Fruit fly (Drosophila melanogaster): ENCODE results near the gene CG5167.

CG5167 gene

dm6 chr3R:12433764-12434163 lies 27.4 kb downstream of the CG5167 start, which contains the start of the genes Aos1 and Srlp (continued):
- no peak for TF ChIP-seq Smox (GFP tag; optimal IDR thresholded peaks at IDR 0.05)
- TF ChIP-seq CG4318 (GFP tag; optimal IDR thresholded peaks at IDR 0.05) = no peak

- TF ChIP-seq CG3919 (GFP tag; optimal IDR thresholded peaks at IDR 0.05) (no peak), lz (GFP tag; optimal IDR thresholded peaks at IDR 0.05) (no peak), CG8319 (GFP tag; optimal IDR thresholded peaks at IDR 0.05) (no peak), CG11902 (GFP tag; optimal IDR thresholded peaks at IDR 0.05) (no peak), Eip75B (GFP tag; optimal IDR thresholded peaks at IDR 0.05) (no peak), CG8632 (GFP tag; optimal IDR thresholded peaks at IDR 0.05) (no peak), CG3032 (tag; optimal IDR thresholded peaks at IDR 0.05) (no peak), vri (GFP tag; optimal IDR thresholded peaks at IDR 0.05) (no peak), Hr38 (GFP tag; optimal IDR thresholded peaks at IDR 0.05) (no peak), net (GFP tag; optimal IDR thresholded peaks at IDR 0.05) (no peak), CG6808 (GFP tag; optimal IDR thresholded peaks at IDR 0.05) (no peak), fkh (GFP tag; optimal IDR thresholded peaks at IDR 0.05) (no peak), fd59A (GFP tag; optimal IDR thresholded peaks at IDR 0.05) (no peak), CG6163 (GFP tag; IDR thresholded peaks at IDR 0.05) (no peak), Ets96B (tag; optimal IDR thresholded peaks at IDR 0.05) (no peak), esn (GFP tag; optimal IDR thresholded peaks at IDR 0.05) (no peak)
These were observed 29.6 kb downstream of the CG5167 start, which contains the start of gene Desat2 for dm6 chr3R:12435948-12436347. Desat2 (plus strand) TSS chr3R:12436248.

dm6 chr3R:12439039-12439400 lies 32.7 kb downstream of the CG5167 start, which contains the start of the genes CG17207 and CG46427:
CG17207 (minus strand) TSS chr3R:12439139.
CG46427 (minus strand) TSS chr3R:12439139.
- TF ChIP-seq svp (GFP tag) (no peak), CG8119 (GFP tag; IDR thresholded peaks at IDR 0.05) (no peak), CG6163 (GFP tag; IDR thresholded peaks at IDR 0.05) (no peak), pdm3 (GFP tag; optimal IDR thresholded peaks at IDR 0.05) (no peak), CG11902 (GFP tag; optimal IDR thresholded peaks at IDR 0.05) (no peak), Sox14 (GFP tag; optimal IDR thresholded peaks at IDR 0.05) (no peak), Eip78C (GFP tag) (no peak), Ets96B (tag; optimal IDR thresholded peaks at IDR 0.05) (no peak), dac (GFP tag; optimal IDR thresholded peaks at IDR 0.05) (no peak), CG11762 (GFP tag; optimal IDR thresholded peaks at IDR 0.05; ENCODE audit: insufficient read depth) (no peak), CG6854 (GFP tag; optimal IDR thresholded peaks at IDR 0.05) (no peak), Smox (GFP tag; optimal IDR thresholded peaks at IDR 0.05) (no peak), CG9139 (GFP tag; optimal IDR thresholded peaks at IDR 0.05) (no peak), CG16779 (tag; optimal IDR thresholded peaks at IDR 0.05) (no peak), OdsH (GFP tag; optimal IDR thresholded peaks at IDR 0.05) (no peak), fd59A (GFP tag; optimal IDR thresholded peaks at IDR 0.05) (no peak), lz (GFP tag; optimal IDR thresholded peaks at IDR 0.05) (no peak)

dm6 chr3R:12439401-12440143 lies 33.2 kb downstream of the CG5167 start, which contains the start of gene Desat1:
Desat1 (plus strand) TSS chr3R:12439600.
- no peak for TF ChIP-seq CG11294 (GFP tag; IDR thresholded peaks at IDR 0.05)
- TF ChIP-seq CG15336 (GFP tag; IDR thresholded peaks at IDR 0.05) = no peak
- TF ChIP-seq esn (GFP tag; optimal IDR thresholded peaks at IDR 0.05) = peak; percentile 43
- peak; percentile 66 for TF ChIP-seq Eip78C (GFP tag)
- TF ChIP-seq OdsH (GFP tag; optimal IDR thresholded peaks at IDR 0.05) = no peak
- TF ChIP-seq Ets96B (tag; optimal IDR thresholded peaks at IDR 0.05) = no peak
- no peak for TF ChIP-seq CG16779 (tag; optimal IDR thresholded peaks at IDR 0.05)
- no peak for TF ChIP-seq Blimp-1 (GFP tag; optimal IDR thresholded peaks at IDR 0.05)

dm6 chr3R:12441008-12441606 lies 34.8 kb downstream of the CG5167 start:
- TF ChIP-seq svp (GFP tag) = peak; percentile 53
- no peak for TF ChIP-seq Ets21C (GFP tag; optimal IDR thresholded peaks at IDR 0.05)
- TF ChIP-seq CG6808 (GFP tag; optimal IDR thresholded peaks at IDR 0.05) = no peak
- peak; percentile 70 for TF ChIP-seq vri (GFP tag; optimal IDR thresholded peaks at IDR 0.05)
- TF ChIP-seq achi (GFP tag; optimal IDR thresholded peaks at IDR 0.05) = no peak
- 0 out of 3 replicates have a peak, but pooled peaks have one; percentile 32 for TF ChIP-seq CG8119 (GFP tag; IDR thresholded peaks at IDR 0.05)
- TF ChIP-seq CG32006 (GFP tag; optimal IDR thresholded peaks at IDR 0.05) = no peak
- TF ChIP-seq Eip78C (GFP tag) = peak; percentile 27
- TF ChIP-seq topi (GFP tag; optimal IDR thresholded peaks at IDR 0.05) = no peak
- TF ChIP-seq Sox15 (GFP tag; optimal IDR thresholded peaks at IDR 0.05) = no peak
